Worm (Caenorhabditis elegans) whole organism, young adult: ENCODE data around the gene F54D5.4.

Experiments used
- B0035.1 ChIP-seq: sonication (generic microtip); optimal IDR thresholded peaks from 2 replicates; lab custom pipeline; 2016; ENCODE audit warnings: missing genetic modification characterization, mild to moderate bottlenecking, missing compliant biosample characterization, missing genotype, missing genetic modification reagents
- D2030.7 ChIP-seq: fragments of 200-800 bp; sonication (Bioruptor generic); IDR thresholded peaks from 2 replicates; pipeline ENCODE4 v1.3.6; 2022; ENCODE audit warnings: missing genetic modification reagents, missing genetic modification characterization, missing compliant biosample characterization
- F55B11.4 ChIP-seq: sonication (generic microtip); optimal IDR thresholded peaks from 2 replicates; lab custom pipeline; 2016; ENCODE audit warnings: missing compliant biosample characterization, missing genetic modification characterization, borderline replicate concordance; ENCODE audit not compliant: insufficient read depth
- F57A8.1 ChIP-seq: fragments of 200-800 bp; sonication (Bioruptor generic); optimal IDR thresholded peaks from 2 replicates; lab custom pipeline; 2018; ENCODE audit warnings: mild to moderate bottlenecking, missing genetic modification characterization, moderate library complexity, missing compliant biosample characterization
- akir-1 ChIP-seq: fragments of 200-800 bp; sonication (Bioruptor generic); optimal IDR thresholded peaks from 2 replicates; lab custom pipeline; 2018; ENCODE audit warnings: mild to moderate bottlenecking, missing genetic modification characterization, moderate library complexity, missing compliant biosample characterization
- ama-1 ChIP-seq, 3 experiments: fragments of 150-350 bp in 1 of 3; sonication (generic microtip) in 2 of 3; optimal IDR thresholded peaks; 2 replicates each; lab custom pipeline; 2014 to 2018; ENCODE audit warnings: missing biosample characterization in 2 of 3, missing genetic modification characterization in 2 of 3, missing genetic modification reagents in 2 of 3
- aptf-2 ChIP-seq: fragments of 200-800 bp; sonication (Bioruptor generic); conservative IDR thresholded peaks from 2 replicates; pipeline ENCODE4 v1.3.6; 2022; ENCODE audit warnings: missing genetic modification reagents, missing genetic modification characterization, missing compliant biosample characterization
- bed-2 ChIP-seq: fragments of 200-800 bp; sonication (Bioruptor generic); IDR thresholded peaks from 2 replicates; pipeline ENCODE4 v1.3.6; 2022; ENCODE audit warnings: missing genetic modification reagents, missing genetic modification characterization, missing compliant biosample characterization
- cebp-1 ChIP-seq, 2 experiments: fragments of 200-800 bp in 1 of 2; sonication (Bioruptor generic) in 1 of 2; sonication (generic microtip) in 1 of 2; IDR thresholded peaks in 1 of 2; optimal IDR thresholded peaks in 1 of 2; 2 replicates each; pipeline versions ENCODE4 v1.3.6 to Lab custom; 2017 to 2022; ENCODE audit warnings: missing compliant biosample characterization in 2 of 2, missing genetic modification characterization in 2 of 2, mild to moderate bottlenecking in 1 of 2, missing genetic modification reagents in 1 of 2, moderate library complexity in 1 of 2
- cebp-2 ChIP-seq: fragments of 200-800 bp; sonication (Bioruptor generic); IDR thresholded peaks from 2 replicates; pipeline ENCODE4 v1.3.6; 2022; ENCODE audit warnings: missing genetic modification characterization, missing compliant biosample characterization
- chd-7 ChIP-seq: sonication (generic microtip); optimal IDR thresholded peaks from 2 replicates; lab custom pipeline; 2016; ENCODE audit warnings: mild to moderate bottlenecking, missing genetic modification characterization, moderate library complexity, missing compliant biosample characterization
- die-1 ChIP-seq: sonication (generic microtip); optimal IDR thresholded peaks from 2 replicates; lab custom pipeline; 2016; ENCODE audit warnings: missing genotype, mild to moderate bottlenecking, missing genetic modification characterization, missing compliant biosample characterization
- dox-1 ChIP-seq: fragments of 200-800 bp; sonication (Bioruptor generic); IDR thresholded peaks from 2 replicates; pipeline ENCODE4 v1.3.6; 2022; ENCODE audit warnings: missing genetic modification reagents, missing genetic modification characterization, missing compliant biosample characterization
- dpff-1 ChIP-seq: sonication (generic microtip); optimal IDR thresholded peaks from 2 replicates; lab custom pipeline; 2017; ENCODE audit warnings: mild to moderate bottlenecking, missing genetic modification characterization, missing compliant biosample characterization
- efl-1 ChIP-seq: fragments of 150-350 bp; optimal IDR thresholded peaks from 2 replicates; lab custom pipeline; 2014; ENCODE audit warnings: missing biosample characterization, missing genetic modification reagents, missing genetic modification characterization
- egrh-3 ChIP-seq: fragments of 200-800 bp; sonication (Bioruptor generic); IDR thresholded peaks from 2 replicates; pipeline ENCODE4 v1.3.6; 2022; ENCODE audit warnings: missing genetic modification reagents, missing genetic modification characterization, missing compliant biosample characterization
- ekl-4 ChIP-seq: fragments of 200-800 bp; sonication (Bioruptor generic); IDR thresholded peaks from 2 replicates; pipeline ENCODE4 v1.3.6; 2022; ENCODE audit warnings: missing genetic modification reagents, missing genetic modification characterization, missing compliant biosample characterization
- let-526 ChIP-seq: fragments of 200-800 bp; sonication (Bioruptor generic); IDR thresholded peaks from 2 replicates; pipeline ENCODE4 v1.3.6; 2022; ENCODE audit warnings: missing genetic modification reagents, missing genetic modification characterization, missing compliant biosample characterization
- let-607 ChIP-seq, 2 experiments: fragments of 200-800 bp in 1 of 2; sonication (Bioruptor generic) in 1 of 2; sonication (generic microtip) in 1 of 2; optimal IDR thresholded peaks; 2 replicates each; lab custom pipeline; 2016 to 2018; ENCODE audit warnings: mild to moderate bottlenecking in 2 of 2, missing compliant biosample characterization in 2 of 2, missing genetic modification characterization in 2 of 2, moderate library complexity in 2 of 2, missing genotype in 1 of 2
- lsy-27 ChIP-seq: sonication (generic microtip); optimal IDR thresholded peaks from 2 replicates; lab custom pipeline; 2017; ENCODE audit warnings: missing genetic modification characterization, mild to moderate bottlenecking, missing compliant biosample characterization, antibody characterized with exemption, missing genotype, borderline replicate concordance; ENCODE audit not compliant: insufficient read depth
- nhr-80 ChIP-seq: sonication (generic microtip); optimal IDR thresholded peaks from 2 replicates; lab custom pipeline; 2016; ENCODE audit warnings: missing genetic modification characterization, missing compliant biosample characterization
- rpc-1 ChIP-seq, 2 experiments: fragments of 150-350 bp in 1 of 2; sonication (generic microtip) in 1 of 2; optimal IDR thresholded peaks; 2 replicates each; lab custom pipeline; 2014 to 2018; ENCODE audit warnings: missing biosample characterization in 1 of 2, missing genetic modification characterization in 1 of 2, missing genetic modification reagents in 1 of 2, missing genotype in 1 of 2
- sptf-2 ChIP-seq: fragments of 200-800 bp; sonication (Bioruptor generic); optimal IDR thresholded peaks from 2 replicates; lab custom pipeline; 2018; ENCODE audit warnings: mild to moderate bottlenecking, missing genetic modification characterization, missing compliant biosample characterization
- zfh-2 ChIP-seq: fragments of 200-800 bp; sonication (Bioruptor generic); conservative IDR thresholded peaks from 2 replicates; pipeline ENCODE4 v1.3.6; 2022; ENCODE audit warnings: missing genetic modification reagents, missing genetic modification characterization, missing compliant biosample characterization
- zim-3 ChIP-seq: sonication (generic microtip); optimal IDR thresholded peaks from 2 replicates; lab custom pipeline; 2017; ENCODE audit warnings: mild to moderate bottlenecking, missing genetic modification characterization, moderate library complexity, missing compliant biosample characterization
- ztf-26 ChIP-seq: sonication (generic microtip); optimal IDR thresholded peaks from 2 replicates; lab custom pipeline; 2017; ENCODE audit warnings: missing genetic modification characterization, missing compliant biosample characterization

Gene F54D5.4

DNA sequence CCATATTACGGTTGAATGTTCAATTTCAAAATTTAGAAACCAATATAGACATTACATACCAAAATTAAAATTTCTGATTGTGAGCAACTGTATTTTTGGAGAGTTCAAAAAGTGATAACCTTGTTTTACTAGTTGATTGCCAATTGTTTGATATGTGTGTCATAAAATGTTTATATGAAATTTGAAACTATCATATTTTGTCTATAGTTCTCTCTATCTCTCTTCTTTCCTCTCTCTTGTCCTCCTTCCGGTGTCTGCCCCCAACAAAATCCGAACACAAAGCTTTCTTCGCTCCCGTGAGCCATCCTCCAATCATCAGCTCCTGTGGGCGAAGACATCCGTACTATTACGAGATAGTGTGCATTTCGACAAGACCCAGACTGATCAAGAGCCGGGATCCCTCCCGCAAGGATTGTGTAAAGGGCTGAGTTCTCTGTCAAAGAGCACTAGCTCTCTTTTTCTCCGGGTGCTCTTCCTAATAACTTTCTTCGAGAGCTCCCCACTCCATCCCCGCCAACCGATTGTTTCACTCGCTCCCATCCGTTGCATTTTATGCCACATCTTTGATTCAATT is 32.9 kb downstream of the F54D5.4 start:
- TF ChIP-seq zim-3 (tag; lab: Kevin White, UChicago) (no peak), let-607 (tag; optimal IDR thresholded peaks at IDR 0.05; lab: Kevin White, UChicago) (no peak), zfh-2 (peak; percentile 78), nhr-80 (tag; lab: Kevin White, UChicago) (no peak), chd-7 (tag; lab: Kevin White, UChicago) (no peak), rpc-1 (optimal IDR thresholded peaks at IDR 0.05; lab: Kevin White, UChicago) (no peak), rpc-1 (tag; optimal IDR thresholded peaks at IDR 0.05; lab: Kevin White, UChicago) (no peak)

DNA sequence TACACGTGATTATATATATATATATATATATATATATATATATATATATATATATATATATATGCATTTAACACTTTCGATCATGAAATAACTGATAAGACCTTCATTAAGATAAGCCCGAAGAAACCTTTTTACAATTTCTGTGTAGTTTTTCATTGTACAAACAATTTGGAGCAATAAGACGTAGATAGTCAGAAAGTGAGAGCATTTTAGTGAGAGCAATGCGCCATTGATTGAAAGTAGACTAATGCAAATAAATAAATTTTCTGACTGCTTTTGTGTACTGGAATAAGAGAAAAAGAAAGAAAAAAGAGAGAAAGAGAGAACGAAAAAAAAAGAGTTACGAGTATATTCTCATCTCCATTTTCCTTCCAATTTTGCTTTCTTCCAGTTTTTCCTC is 35.0 kb downstream of the F54D5.4 start:
- TF ChIP-seq efl-1 (GFP tag; lab: Kevin White, UChicago) (no peak), nhr-80 (tag; lab: Kevin White, UChicago) (peak; percentile 67), dox-1 (GFP tag; lab: Robert Waterston, UW) (no peak)

DNA sequence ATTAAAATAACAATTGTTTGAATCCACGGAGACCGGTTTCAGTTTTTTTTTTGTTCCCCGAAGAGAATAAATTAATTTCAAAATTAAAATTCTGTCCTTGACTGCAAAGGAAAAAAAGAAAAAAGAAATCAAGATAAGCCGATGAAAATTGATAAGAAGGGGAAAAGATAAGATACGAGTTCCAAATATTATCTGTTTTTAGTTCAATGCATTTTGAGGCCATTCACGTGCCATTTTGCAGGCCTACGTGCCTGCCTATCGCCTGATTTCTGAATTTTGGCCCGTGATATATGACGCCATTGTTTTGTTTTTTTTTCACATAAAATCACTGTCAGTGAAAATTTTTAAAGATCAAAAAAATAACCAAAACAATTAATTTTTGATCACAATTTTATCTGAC is 41.8 kb downstream of the F54D5.4 start:
- no peak for TF ChIP-seq F55B11.4 (tag; lab: Kevin White, UChicago)
- TF ChIP-seq cebp-1 (GFP tag; IDR thresholded peaks at IDR 0.05; lab: Robert Waterston, UW): no peak
- TF ChIP-seq cebp-1 (tag; optimal IDR thresholded peaks at IDR 0.05; lab: Kevin White, UChicago): no peak
- peak; percentile 13 for TF ChIP-seq ztf-26 (tag; lab: Kevin White, UChicago)
- TF ChIP-seq nhr-80 (tag; lab: Kevin White, UChicago): peak; percentile 48
- TF ChIP-seq D2030.7: no peak
- TF ChIP-seq dpff-1: no peak
- no peak for TF ChIP-seq aptf-2 (GFP tag; lab: Robert Waterston, UW)
- no peak for TF ChIP-seq zim-3 (tag; lab: Kevin White, UChicago)
- TF ChIP-seq, all 124 proteins: peak for 2

DNA sequence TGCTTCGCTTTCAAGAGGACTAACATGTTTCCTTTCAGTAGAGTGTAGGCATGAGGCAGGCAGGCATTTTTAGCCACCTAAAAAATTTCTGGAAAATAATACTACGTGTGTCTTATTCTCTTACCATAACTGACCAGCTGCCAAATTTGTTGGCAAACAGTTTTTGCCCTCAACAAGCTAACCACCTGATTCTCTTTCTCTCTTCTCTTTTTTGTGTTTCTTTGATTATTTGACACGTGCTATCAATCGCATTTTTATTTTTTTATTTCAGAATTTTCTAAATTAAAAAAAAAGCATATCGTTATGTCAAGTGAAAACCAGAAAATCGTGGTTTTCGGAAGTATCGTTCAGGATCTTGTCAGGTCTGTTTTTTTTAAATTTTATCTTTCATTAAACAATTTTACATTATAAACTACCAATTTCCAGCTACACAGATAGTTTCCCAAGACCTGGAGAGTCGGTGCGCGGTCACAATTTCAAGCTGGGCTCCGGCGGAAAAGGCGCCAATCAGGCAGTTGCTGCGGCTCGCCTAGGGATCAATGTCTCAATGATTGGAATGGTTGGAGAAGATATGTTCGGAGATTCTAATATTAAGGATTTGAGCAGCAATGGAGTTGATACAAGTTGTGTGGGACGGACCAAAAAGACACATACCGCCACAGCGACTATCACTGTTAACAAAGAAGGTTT is 42.6 kb downstream of the F54D5.4 start, which contains the start of gene F07A11.5:
Gene F07A11.5 (plus strand): TSS at position 267 of the 690 bp plus-strand sequence.
- TF ChIP-seq zfh-2 (0 out of 2 replicates have a peak, but pooled peaks have one; percentile 12), ekl-4 (GFP tag; lab: Robert Waterston, UW) (no peak), nhr-80 (tag; lab: Kevin White, UChicago) (peak; percentile 16)

DNA sequence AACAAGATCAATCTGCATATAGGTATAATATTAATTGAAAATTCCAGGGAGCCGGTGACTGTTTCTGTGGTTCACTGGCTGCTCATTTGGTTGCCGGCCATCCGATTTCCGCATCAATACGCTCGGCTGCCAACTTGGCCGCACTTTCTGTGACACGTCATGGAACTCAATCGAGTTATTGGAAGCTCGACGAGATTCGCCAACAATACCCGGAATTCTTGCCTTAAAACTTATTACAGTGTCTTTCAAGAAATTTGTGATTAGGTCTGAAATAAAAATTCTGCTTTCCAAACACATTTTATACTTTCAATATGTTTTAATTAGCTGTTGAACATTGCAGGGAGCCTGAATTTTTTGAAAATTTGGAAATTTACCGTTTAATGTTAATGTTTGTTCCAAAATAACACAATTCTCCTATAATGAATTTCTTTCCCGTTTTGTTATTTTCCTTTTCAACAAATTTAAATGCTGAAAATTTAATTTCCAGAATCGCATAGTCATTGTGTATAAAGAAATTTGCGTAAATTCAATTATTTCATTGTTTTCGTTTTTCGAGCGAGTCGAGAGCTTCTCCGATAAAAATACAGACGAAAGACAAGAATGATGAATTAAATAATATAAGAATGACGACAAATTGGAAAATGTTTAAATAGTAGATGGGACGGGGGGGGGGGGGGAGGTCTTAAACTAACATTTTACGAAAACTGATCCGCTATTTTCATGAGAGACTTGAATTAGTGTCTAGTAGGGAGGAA is 44.7 kb downstream of the F54D5.4 start:
- TF ChIP-seq bed-2 (GFP tag; lab: Robert Waterston, UW) (no peak), ama-1 (optimal IDR thresholded peaks at IDR 0.05; lab: Kevin White, UChicago) (peak; percentile 28), ama-1 (GFP tag; optimal IDR thresholded peaks at IDR 0.05; lab: Kevin White, UChicago) (no peak), F57A8.1 (GFP tag; lab: Kevin White, UChicago) (no peak), sptf-2 (GFP tag; lab: Kevin White, UChicago) (no peak), cebp-2 (GFP tag; lab: Robert Waterston, UW) (0 out of 2 replicates have a peak, but pooled peaks have one; percentile 18), B0035.1 (tag; lab: Kevin White, UChicago) (no peak), die-1 (no peak)

DNA sequence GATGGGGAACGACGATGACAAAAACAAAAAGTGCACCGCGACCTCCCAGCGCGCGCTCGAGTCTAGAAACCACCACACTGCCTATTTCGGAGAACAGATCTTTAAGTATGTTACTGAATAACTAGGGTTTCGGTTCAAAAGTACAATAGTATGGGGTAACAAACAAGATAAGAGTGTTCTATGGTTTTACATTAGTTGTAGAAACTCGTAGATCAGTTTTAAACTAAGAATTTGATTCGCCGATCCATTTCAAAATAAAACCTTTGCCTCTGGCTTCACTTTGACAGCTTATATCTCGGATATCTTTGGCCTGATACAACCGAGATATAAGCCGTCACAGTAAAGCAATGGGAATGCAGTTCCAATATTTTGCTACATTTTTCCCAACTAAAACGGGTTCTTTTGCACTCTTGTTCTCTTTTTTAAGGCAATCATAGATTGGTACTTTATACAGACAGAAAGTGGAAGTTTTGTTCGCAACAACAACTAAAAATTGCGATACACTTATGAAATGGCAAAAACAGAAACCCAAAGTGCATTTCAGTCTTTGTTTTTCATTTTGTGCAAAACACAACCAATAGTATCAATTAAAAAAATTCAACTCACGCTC is 46.8 kb downstream of the F54D5.4 start:
- TF ChIP-seq akir-1 (no peak), lsy-27 (tag; lab: Kevin White, UChicago) (no peak), egrh-3 (no peak), let-526 (no peak), dpff-1 (no peak)
